Fruit fly (Drosophila melanogaster) whole organism, embryonic: ENCODE measurements around the gene Pss.

Experiments
- Ada2b ChIP-seq: fragments of 200-800 bp; sonication (Bioruptor generic); IDR thresholded peaks from 2 replicates; pipeline ENCODE4 v1.3.6; 2022; ENCODE audit warnings: missing biosample characterization, missing genetic modification characterization
- BEAF-32 ChIP-seq: fragments of 200-800 bp; sonication (Bioruptor generic); optimal IDR thresholded peaks from 3 replicates; lab custom pipeline; 2017; ENCODE audit warnings: missing biosample characterization, missing genetic modification characterization, mild to moderate bottlenecking, moderate library complexity, missing genetic modification reagents
- CG10274 ChIP-seq: fragments of 200-800 bp; sonication (Bioruptor generic); optimal IDR thresholded peaks from 3 replicates; lab custom pipeline; 2017; ENCODE audit warnings: missing biosample characterization, mild to moderate bottlenecking, missing genetic modification characterization
- CG12744 ChIP-seq: fragments of 200-800 bp; sonication (Bioruptor generic); optimal IDR thresholded peaks from 2 replicates; lab custom pipeline; 2016; ENCODE audit warnings: missing biosample characterization, missing genetic modification characterization
- CG13287 ChIP-seq: fragments of 200-800 bp; sonication (Bioruptor generic); IDR thresholded peaks from 2 replicates; pipeline ENCODE4 v1.3.6; 2022; ENCODE audit warnings: missing biosample characterization, missing genetic modification characterization; ENCODE audit not compliant: partially characterized antibody
- CG13624 ChIP-seq: fragments of 200-800 bp; sonication (Bioruptor generic); optimal IDR thresholded peaks from 2 replicates; lab custom pipeline; 2016; ENCODE audit warnings: missing biosample characterization, missing genetic modification characterization
- CG14014 ChIP-seq: fragments of 200-800 bp; sonication (Bioruptor generic); IDR thresholded peaks from 2 replicates; pipeline ENCODE4 v1.3.6; 2022; ENCODE audit warnings: missing biosample characterization, missing genetic modification characterization
- CG14965 ChIP-seq: fragments of 200-800 bp; sonication (Bioruptor generic); optimal IDR thresholded peaks from 2 replicates; lab custom pipeline; 2016; ENCODE audit warnings: missing biosample characterization, missing genetic modification characterization, borderline replicate concordance
- CG15514 ChIP-seq: fragments of 200-800 bp; sonication (Bioruptor generic); optimal IDR thresholded peaks from 3 replicates; lab custom pipeline; 2017; ENCODE audit warnings: missing biosample characterization, missing genetic modification characterization, mild to moderate bottlenecking, moderate library complexity, missing genetic modification reagents
- CG1603 ChIP-seq: fragments of 200-800 bp; sonication (Bioruptor generic); optimal IDR thresholded peaks from 2 replicates; lab custom pipeline; 2019; ENCODE audit warnings: missing biosample characterization, mild to moderate bottlenecking, missing genetic modification characterization, moderate library complexity
- CG2199 ChIP-seq: fragments of 200-800 bp; sonication (Bioruptor generic); IDR thresholded peaks from 3 replicates; pipeline ENCODE4 v1.3.6; 2022; ENCODE audit warnings: missing biosample characterization, missing genetic modification characterization
- CG2889 ChIP-seq: fragments of 200-800 bp; sonication (Bioruptor generic); IDR thresholded peaks from 3 replicates; pipeline ENCODE4 v1.3.6; 2022; ENCODE audit warnings: missing biosample characterization, missing genetic modification characterization
- CG7928 ChIP-seq: fragments of 200-800 bp; sonication (Bioruptor generic); optimal IDR thresholded peaks from 2 replicates; lab custom pipeline; 2017; ENCODE audit warnings: missing biosample characterization, mild to moderate bottlenecking, missing genetic modification characterization
- CG8290 ChIP-seq, 3 experiments: fragments of 200-800 bp; sonication (Bioruptor generic); optimal IDR thresholded peaks; 2 replicates each; lab custom pipeline; 2016 to 2019; ENCODE audit warnings: missing biosample characterization in 3 of 3, missing genetic modification characterization in 3 of 3, mild to moderate bottlenecking in 2 of 3, moderate library complexity in 1 of 3
- Dfd ChIP-seq, 2 experiments: fragments of >200 bp; optimal IDR thresholded peaks; 2 replicates each; lab custom pipeline; 2017; ENCODE audit warnings: missing biosample characterization in 2 of 2, missing genetic modification characterization in 2 of 2
- Doc3 ChIP-seq: fragments of 200-800 bp; sonication (Bioruptor generic); IDR thresholded peaks from 3 replicates; pipeline ENCODE4 v1.3.6; 2022; ENCODE audit warnings: missing biosample characterization, missing genetic modification characterization; ENCODE audit not compliant: partially characterized antibody
- Dp ChIP-seq: fragments of 200-800 bp; sonication (Bioruptor generic); optimal IDR thresholded peaks from 2 replicates; lab custom pipeline; 2018; ENCODE audit warnings: missing biosample characterization, mild to moderate bottlenecking, missing genetic modification characterization, moderate library complexity
- E2f2 ChIP-seq: fragments of 200-800 bp; sonication (Bioruptor generic); IDR thresholded peaks from 2 replicates; pipeline ENCODE4 v1.3.6; 2022; ENCODE audit warnings: missing biosample characterization, missing genetic modification characterization
- HLHmδ ChIP-seq: fragments of 200-800 bp; sonication (Bioruptor generic); optimal IDR thresholded peaks from 2 replicates; lab custom pipeline; 2018; ENCODE audit warnings: missing biosample characterization, mild to moderate bottlenecking, missing genetic modification characterization, moderate library complexity
- Hmr ChIP-seq: fragments of 200-800 bp; sonication (Bioruptor generic); optimal IDR thresholded peaks from 3 replicates; lab custom pipeline; 2017; ENCODE audit warnings: mild to moderate bottlenecking, missing biosample characterization, missing genetic modification reagents, missing genetic modification characterization
- Jarid2 ChIP-seq: fragments of 200-800 bp; sonication (Bioruptor generic); optimal IDR thresholded peaks from 3 replicates; lab custom pipeline; 2017; ENCODE audit warnings: mild to moderate bottlenecking, missing biosample characterization, missing genetic modification reagents, missing genetic modification characterization
- Neu2 ChIP-seq: fragments of 200-800 bp; sonication (Bioruptor generic); optimal IDR thresholded peaks from 3 replicates; lab custom pipeline; 2016; ENCODE audit warnings: missing biosample characterization, missing genetic modification characterization, borderline replicate concordance
- Nf-YB ChIP-seq: fragments of 200-800 bp; sonication (Bioruptor generic); optimal IDR thresholded peaks from 3 replicates; lab custom pipeline; 2019; ENCODE audit warnings: missing biosample characterization, mild to moderate bottlenecking, missing genetic modification characterization, moderate library complexity
- Scr ChIP-seq: fragments of 200-800 bp; sonication (Bioruptor generic); IDR thresholded peaks from 2 replicates; pipeline ENCODE4 v1.3.6; 2022; ENCODE audit warnings: missing biosample characterization, missing genetic modification characterization; ENCODE audit not compliant: partially characterized antibody
- Sry-δ ChIP-seq: fragments of 200-800 bp; sonication (Bioruptor generic); optimal IDR thresholded peaks from 2 replicates; lab custom pipeline; 2016; ENCODE audit warnings: missing biosample characterization, missing genetic modification characterization
- ap ChIP-seq: fragments of 200-800 bp; sonication (Bioruptor generic); IDR thresholded peaks from 2 replicates; pipeline ENCODE4 v1.3.6; 2022; ENCODE audit warnings: missing biosample characterization, missing genetic modification characterization
- cg ChIP-seq: fragments of 200-800 bp; sonication (Bioruptor generic); optimal IDR thresholded peaks from 3 replicates; lab custom pipeline; 2019; ENCODE audit warnings: missing biosample characterization, mild to moderate bottlenecking, missing genetic modification characterization, moderate library complexity
- dimm ChIP-seq: fragments of 200-800 bp; sonication (Bioruptor generic); IDR thresholded peaks from 2 replicates; pipeline ENCODE4 v1.3.6; 2022; ENCODE audit warnings: missing biosample characterization, missing genetic modification characterization
- dmrt99B ChIP-seq: fragments of 200-800 bp; sonication (Bioruptor generic); optimal IDR thresholded peaks from 2 replicates; lab custom pipeline; 2018; ENCODE audit warnings: missing biosample characterization, mild to moderate bottlenecking, missing genetic modification characterization, moderate library complexity
- dpn ChIP-seq, 2 experiments: fragments of 200-800 bp; sonication (Bioruptor generic); optimal IDR thresholded peaks; 3 replicates each; lab custom pipeline; 2016; ENCODE audit warnings: missing biosample characterization in 2 of 2, missing genetic modification characterization in 2 of 2
- ems ChIP-seq: fragments of 200-800 bp; sonication (Bioruptor generic); optimal IDR thresholded peaks from 3 replicates; lab custom pipeline; 2016; ENCODE audit warnings: missing biosample characterization, missing genetic modification characterization
- eve ChIP-seq, 2 experiments: fragments of >200 bp; optimal IDR thresholded peaks; 2 replicates each; lab custom pipeline; 2017; ENCODE audit warnings: missing biosample characterization in 2 of 2, missing genetic modification characterization in 2 of 2
- grn ChIP-seq: fragments of 200-800 bp; sonication (Bioruptor generic); optimal IDR thresholded peaks from 3 replicates; lab custom pipeline; 2017; ENCODE audit warnings: missing biosample characterization, missing genetic modification characterization
- gro ChIP-seq: fragments of 200-800 bp; sonication (Bioruptor generic); optimal IDR thresholded peaks from 2 replicates; lab custom pipeline; 2016; ENCODE audit warnings: missing biosample characterization, missing genetic modification characterization
- gsb-n ChIP-seq: fragments of 200-800 bp; sonication (Bioruptor generic); optimal IDR thresholded peaks from 3 replicates; lab custom pipeline; 2018; ENCODE audit warnings: missing biosample characterization, mild to moderate bottlenecking, missing genetic modification characterization
- her ChIP-seq: fragments of 200-800 bp; sonication (Bioruptor generic); optimal IDR thresholded peaks from 2 replicates; lab custom pipeline; 2016; ENCODE audit warnings: missing biosample characterization, missing genetic modification characterization
- insv ChIP-seq, 2 experiments: fragments of 200-800 bp; sonication (Bioruptor generic); optimal IDR thresholded peaks; 3 replicates each; lab custom pipeline; 2016 to 2018; ENCODE audit warnings: missing biosample characterization in 2 of 2, missing genetic modification characterization in 2 of 2
- knrl ChIP-seq: fragments of 200-800 bp; sonication (Bioruptor generic); IDR thresholded peaks from 3 replicates; pipeline ENCODE4 v1.3.6; 2022; ENCODE audit warnings: missing biosample characterization, missing genetic modification characterization; ENCODE audit not compliant: partially characterized antibody
- lab ChIP-seq: fragments of 200-800 bp; sonication (Bioruptor generic); optimal IDR thresholded peaks from 3 replicates; lab custom pipeline; 2017; ENCODE audit warnings: missing biosample characterization, missing genetic modification characterization, mild to moderate bottlenecking, moderate library complexity, missing genetic modification reagents
- salm ChIP-seq: fragments of 200-800 bp; sonication (Bioruptor generic); optimal IDR thresholded peaks from 2 replicates; lab custom pipeline; 2018; ENCODE audit warnings: missing biosample characterization, mild to moderate bottlenecking, missing genetic modification characterization
- schlank ChIP-seq: fragments of 200-800 bp; sonication (Bioruptor generic); optimal IDR thresholded peaks from 2 replicates; lab custom pipeline; 2018; ENCODE audit warnings: missing biosample characterization, mild to moderate bottlenecking, missing genetic modification characterization
- sd ChIP-seq: fragments of 200-800 bp; sonication (Bioruptor generic); optimal IDR thresholded peaks from 3 replicates; lab custom pipeline; 2018; ENCODE audit warnings: missing biosample characterization, mild to moderate bottlenecking, missing genetic modification characterization, moderate library complexity
- sens-2 ChIP-seq: fragments of 200-800 bp; sonication (Bioruptor generic); IDR thresholded peaks from 2 replicates; pipeline ENCODE4 v1.3.6; 2022; ENCODE audit warnings: missing biosample characterization, missing genetic modification characterization
- sisA ChIP-seq: fragments of 200-800 bp; sonication (Bioruptor generic); IDR thresholded peaks from 2 replicates; pipeline ENCODE4 v1.3.6; 2022; ENCODE audit warnings: missing biosample characterization, missing genetic modification characterization
- sr ChIP-seq: fragments of 200-800 bp; sonication (Bioruptor generic); IDR thresholded peaks from 3 replicates; pipeline ENCODE4 v1.3.6; 2022; ENCODE audit warnings: missing biosample characterization, missing genetic modification characterization
- sug ChIP-seq: fragments of 200-800 bp; optimal IDR thresholded peaks from 2 replicates; lab custom pipeline; 2019; ENCODE audit warnings: missing biosample characterization, mild to moderate bottlenecking, missing genetic modification characterization, moderate library complexity
- trem ChIP-seq: fragments of 200-800 bp; optimal IDR thresholded peaks from 3 replicates; lab custom pipeline; 2019; ENCODE audit warnings: missing biosample characterization, mild to moderate bottlenecking, missing genetic modification characterization, moderate library complexity
- unc-4 ChIP-seq: fragments of 200-800 bp; sonication (Bioruptor generic); IDR thresholded peaks from 2 replicates; pipeline ENCODE4 v1.3.6; 2022; ENCODE audit warnings: missing biosample characterization, missing genetic modification characterization; ENCODE audit not compliant: partially characterized antibody
- z ChIP-seq: fragments of 200-800 bp; sonication (Bioruptor generic); IDR thresholded peaks from 3 replicates; pipeline ENCODE4 v1.3.6; 2022; ENCODE audit warnings: missing biosample characterization, missing genetic modification characterization

The Pss gene

DNA sequence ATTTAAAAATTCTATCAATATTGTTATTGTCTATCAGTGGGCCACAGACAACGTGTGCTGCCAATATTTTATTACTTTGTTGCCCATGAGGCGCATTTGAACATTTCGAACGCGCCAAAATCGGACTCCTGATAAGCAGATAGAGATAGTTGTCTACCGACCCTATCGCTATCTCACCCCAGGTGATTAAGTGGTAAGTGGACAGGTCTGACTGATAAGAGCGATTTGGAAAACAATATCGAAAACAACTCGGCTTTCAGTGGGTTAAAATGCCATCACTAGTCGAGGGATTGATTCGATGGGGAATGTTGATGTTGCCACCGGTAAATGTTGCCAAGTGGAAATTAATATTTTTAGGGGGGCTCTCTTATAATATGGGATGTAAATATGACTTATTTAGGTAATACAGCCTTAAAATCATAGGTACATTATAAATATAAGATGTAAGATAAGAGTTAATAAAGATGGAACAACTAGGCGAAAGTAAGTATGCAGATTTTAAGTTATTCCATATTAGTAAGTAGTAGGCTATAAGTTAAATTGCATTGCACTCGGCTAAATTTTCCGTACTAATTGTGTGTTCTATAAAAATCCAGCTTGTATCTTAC, 34.3 kb downstream of the Pss start, which contains the start of gene ND-39:
ND-39 (plus strand) TSS at position 558 of the 608 bp plus-strand sequence.
- peak; percentile 10; the same call in 1 of the 3 replicates for TF ChIP-seq knrl
- no peak for TF ChIP-seq schlank (tag; lab: Kevin White, UChicago)
- no peak for TF ChIP-seq CG14965 (GFP tag; lab: Kevin White, UChicago)
- no peak for TF ChIP-seq CG12744 (GFP tag; lab: Kevin White, UChicago)
- peak; percentile 17 for TF ChIP-seq sd (tag; lab: Kevin White, UChicago)
- no peak for TF ChIP-seq cg (GFP tag; lab: Kevin White, UChicago)
- TF ChIP-seq CG1603 (tag; lab: Kevin White, UChicago) = peak; percentile 1
- peak; percentile 35; the same call in 1 of the 2 replicates for TF ChIP-seq unc-4 (GFP tag; lab: Robert Waterston, UW)
- TF ChIP-seq lab = peak; percentile 55
- peak; percentile 16 for TF ChIP-seq CG15514
- peak; percentile 5 for TF ChIP-seq Hmr (GFP tag; lab: Kevin White, UChicago)
- TF ChIP-seq sr (GFP tag; lab: Robert Waterston, UW) = no peak
- TF ChIP-seq Doc3 (GFP tag; lab: Robert Waterston, UW) = 0 out of 3 replicates have a peak, but pooled peaks have one; percentile 22
- no peak for TF ChIP-seq salm (tag; lab: Kevin White, UChicago)
- no peak for TF ChIP-seq CG13624 (GFP tag; lab: Kevin White, UChicago)
- TF ChIP-seq grn (GFP tag; lab: Kevin White, UChicago) = peak; percentile 94
- TF ChIP-seq Ada2b (GFP tag; lab: Robert Waterston, UW) = no peak
- TF ChIP-seq CG14014 (GFP tag; lab: Robert Waterston, UW) = no peak
- no peak for TF ChIP-seq dimm (GFP tag; lab: Robert Waterston, UW)
- no peak for TF ChIP-seq dpn (GFP tag; optimal IDR thresholded peaks at IDR 0.05; lab: Kevin White, UChicago)
- peak; percentile 75 for TF ChIP-seq Neu2 (GFP tag; lab: Kevin White, UChicago)
- TF ChIP-seq CG8290 (GFP tag; optimal IDR thresholded peaks at IDR 0.05; lab: Kevin White, UChicago) = no peak
- TF ChIP-seq CG8290 (tag; optimal IDR thresholded peaks at IDR 0.05; lab: Kevin White, UChicago) = peak in 1 of 2 experiments; percentile 29
- TF ChIP-seq gsb-n (tag; lab: Kevin White, UChicago) = no peak
- no peak for TF ChIP-seq insv (GFP tag; optimal IDR thresholded peaks at IDR 0.05; lab: Kevin White, UChicago)
- no peak for TF ChIP-seq ap
- TF ChIP-seq CG2889 = no peak
- TF ChIP-seq Dfd (GFP tag; optimal IDR thresholded peaks at IDR 0.05; lab: Kevin White, UChicago) = no peak
- peak; percentile 90 for TF ChIP-seq CG2199 (GFP tag; lab: Robert Waterston, UW)
- TF ChIP-seq z (GFP tag; lab: Robert Waterston, UW) = no peak
- peak; percentile 84 for TF ChIP-seq Sry-δ (GFP tag; lab: Kevin White, UChicago)
- TF ChIP-seq CG13287 (GFP tag; lab: Robert Waterston, UW) = peak; percentile 54
- TF ChIP-seq Dp = peak; percentile 65
- TF ChIP-seq HLHmδ (GFP tag; lab: Kevin White, UChicago) = no peak
- no peak for TF ChIP-seq CG10274
- TF ChIP-seq CG7928 (GFP tag; lab: Kevin White, UChicago) = no peak
- TF ChIP-seq sens-2 = no peak
- TF ChIP-seq ems (GFP tag; lab: Kevin White, UChicago) = no peak
- TF ChIP-seq sisA (GFP tag; lab: Robert Waterston, UW) = no peak
- TF ChIP-seq dmrt99B (tag; lab: Kevin White, UChicago) = no peak
- no peak for TF ChIP-seq gro (GFP tag; lab: Kevin White, UChicago)
- TF ChIP-seq her (GFP tag; lab: Kevin White, UChicago) = no peak
- peak; percentile 63 for TF ChIP-seq E2f2
- no peak for TF ChIP-seq Jarid2 (GFP tag; lab: Kevin White, UChicago)
- TF ChIP-seq trem = peak; percentile 94
- TF ChIP-seq Scr (GFP tag; lab: Robert Waterston, UW) = 0 out of 2 replicates have a peak, but pooled peaks have one; percentile 14
- TF ChIP-seq BEAF-32 = peak; percentile 47
- TF ChIP-seq sug (tag; lab: Kevin White, UChicago) = peak; percentile 63
- no peak for TF ChIP-seq eve (GFP tag; optimal IDR thresholded peaks at IDR 0.05; lab: Kevin White, UChicago)
- no peak for TF ChIP-seq Nf-YB (GFP tag; lab: Kevin White, UChicago)
